Worm (Caenorhabditis elegans) whole organism, L4 larva: ENCODE measurements around the gene srd-7.

Experiments used
- F49E8.2 ChIP-seq: sonication (generic microtip); optimal IDR thresholded peaks from 2 replicates; lab custom pipeline; 2016; ENCODE audit warnings: missing compliant biosample characterization, mild to moderate bottlenecking, missing genetic modification characterization, borderline replicate concordance
- R02D3.7 ChIP-seq: fragments of 150-350 bp; sonication (generic microtip); optimal IDR thresholded peaks from 3 replicates; lab custom pipeline; 2014; ENCODE audit warnings: missing biosample characterization, missing genetic modification characterization
- T20F7.1 ChIP-seq: fragments of 200-800 bp; sonication (Bioruptor generic); optimal IDR thresholded peaks from 2 replicates; lab custom pipeline; 2018; ENCODE audit warnings: mild to moderate bottlenecking, missing genetic modification characterization, missing compliant biosample characterization
- Y105C5A.15 ChIP-seq: fragments of 200-800 bp; sonication (Bioruptor generic); IDR thresholded peaks from 2 replicates; pipeline ENCODE4 v1.3.6; 2022; ENCODE audit warnings: missing genetic modification characterization, missing compliant biosample characterization
- aha-1 ChIP-seq: fragments of 150-350 bp; peaks from one replicate; lab custom pipeline; 2014; ENCODE audit warnings: missing biosample characterization, missing genetic modification characterization
- aly-2 ChIP-seq: sonication (generic microtip); optimal IDR thresholded peaks from 2 replicates; lab custom pipeline; 2018; ENCODE audit warnings: missing biosample characterization, missing genetic modification characterization
- ama-1 ChIP-seq: fragments of 150-350 bp; optimal IDR thresholded peaks from 2 replicates; lab custom pipeline; 2014; ENCODE audit warnings: inconsistent platforms, mixed read lengths
- daf-19 ChIP-seq: fragments of 200-800 bp; sonication (Bioruptor generic); conservative IDR thresholded peaks from 2 replicates; pipeline ENCODE4 v1.3.6; 2022; ENCODE audit warnings: missing genetic modification characterization, missing compliant biosample characterization
- daf-8 ChIP-seq: fragments of 200-800 bp; sonication (Bioruptor generic); IDR thresholded peaks from 2 replicates; pipeline ENCODE4 v1.3.6; 2022; ENCODE audit warnings: missing genetic modification characterization, missing compliant biosample characterization
- dmd-6 ChIP-seq: fragments of 200-800 bp; sonication (Bioruptor generic); IDR thresholded peaks from 2 replicates; pipeline ENCODE4 v1.3.6; 2022; ENCODE audit warnings: missing genetic modification reagents, missing genetic modification characterization, missing compliant biosample characterization
- duxl-1 ChIP-seq: sonication (generic microtip); optimal IDR thresholded peaks from 2 replicates; lab custom pipeline; 2016; ENCODE audit warnings: mild to moderate bottlenecking, missing genetic modification characterization, moderate library complexity, missing compliant biosample characterization; ENCODE audit not compliant: poor library complexity
- egl-27 ChIP-seq: sonication (generic microtip); optimal IDR thresholded peaks from 3 replicates; lab custom pipeline; 2017; ENCODE audit warnings: missing biosample characterization, missing genetic modification reagents, missing genetic modification characterization
- fkh-10 ChIP-seq: fragments of 150-350 bp; optimal IDR thresholded peaks from 2 replicates; lab custom pipeline; 2014; ENCODE audit warnings: missing biosample characterization, missing genetic modification reagents, missing genetic modification characterization
- hif-1 ChIP-seq, 2 experiments: sonication (generic microtip); optimal IDR thresholded peaks; 2 replicates each; lab custom pipeline; 2016 to 2017; ENCODE audit warnings: missing compliant biosample characterization in 2 of 2, missing genetic modification characterization in 2 of 2, missing genetic modification reagents in 2 of 2, missing genotype in 2 of 2, mild to moderate bottlenecking in 1 of 2
- hlh-11 ChIP-seq: fragments of 200-800 bp; sonication (Bioruptor generic); optimal IDR thresholded peaks from 2 replicates; lab custom pipeline; 2018; ENCODE audit warnings: mild to moderate bottlenecking, missing genetic modification characterization, missing compliant biosample characterization
- hmg-1.1 ChIP-seq: fragments of 200-800 bp; sonication (Bioruptor generic); IDR thresholded peaks from 2 replicates; pipeline ENCODE4 v1.3.6; 2022; ENCODE audit warnings: missing genetic modification reagents, missing genetic modification characterization, missing compliant biosample characterization
- lin-13 ChIP-seq: fragments of 150-350 bp; optimal IDR thresholded peaks from 2 replicates; lab custom pipeline; 2014; ENCODE audit warnings: missing biosample characterization, missing genetic modification reagents, missing genetic modification characterization
- lin-38 ChIP-seq: fragments of 200-800 bp; sonication (Bioruptor generic); IDR thresholded peaks from 2 replicates; pipeline ENCODE4 v1.3.6; 2022; ENCODE audit warnings: missing genetic modification reagents, missing genetic modification characterization, missing compliant biosample characterization
- lin-39 ChIP-seq: fragments of 150-350 bp; optimal IDR thresholded peaks from 2 replicates; lab custom pipeline; 2014; ENCODE audit warnings: missing biosample characterization, missing genetic modification reagents, missing genetic modification characterization
- madf-9 ChIP-seq: fragments of 200-800 bp; sonication (Bioruptor generic); conservative IDR thresholded peaks from 2 replicates; pipeline ENCODE4 v1.3.6; 2022; ENCODE audit warnings: missing genetic modification reagents, missing genetic modification characterization, missing compliant biosample characterization
- mep-1 ChIP-seq: fragments of 150-350 bp; sonication (generic microtip); optimal IDR thresholded peaks from 3 replicates; lab custom pipeline; 2014; ENCODE audit warnings: missing biosample characterization, missing genetic modification characterization
- mes-2 ChIP-seq: sonication (generic microtip); optimal IDR thresholded peaks from 2 replicates; lab custom pipeline; 2016; ENCODE audit warnings: missing genotype, mild to moderate bottlenecking, missing genetic modification characterization, missing compliant biosample characterization; ENCODE audit not compliant: poor library complexity, severe bottlenecking
- nhr-28 ChIP-seq: fragments of 150-350 bp; optimal IDR thresholded peaks from 2 replicates; lab custom pipeline; 2014; ENCODE audit warnings: missing biosample characterization, missing genetic modification characterization
- nhr-76 ChIP-seq: fragments of 150-350 bp; optimal IDR thresholded peaks from 2 replicates; lab custom pipeline; 2014; ENCODE audit warnings: missing biosample characterization, missing genetic modification characterization
- nhr-77 ChIP-seq: fragments of 150-350 bp; optimal IDR thresholded peaks from 2 replicates; lab custom pipeline; 2014; ENCODE audit warnings: missing biosample characterization, missing genetic modification characterization
- pha-4 ChIP-seq, 2 experiments: fragments of 150-350 bp in 1 of 2; fragments of 200-800 bp in 1 of 2; sonication (Bioruptor generic) in 1 of 2; IDR thresholded peaks in 1 of 2; optimal IDR thresholded peaks in 1 of 2; 2 replicates each; pipeline versions ENCODE4 v1.3.6 to Lab custom; 2014 to 2022; ENCODE audit warnings: missing genetic modification characterization in 2 of 2, missing genetic modification reagents in 2 of 2, missing biosample characterization in 1 of 2, missing compliant biosample characterization in 1 of 2
- snpc-1.2 ChIP-seq: fragments of 200-800 bp; sonication (Bioruptor generic); IDR thresholded peaks from 2 replicates; pipeline ENCODE4 v1.3.6; 2022; ENCODE audit warnings: missing genetic modification reagents, missing genetic modification characterization, missing compliant biosample characterization
- spr-1 ChIP-seq: sonication (generic microtip); optimal IDR thresholded peaks from 2 replicates; lab custom pipeline; 2016; ENCODE audit warnings: mild to moderate bottlenecking, missing genetic modification characterization, missing compliant biosample characterization
- tra-1 ChIP-seq: fragments of 200-800 bp; sonication (Bioruptor generic); IDR thresholded peaks from 2 replicates; pipeline ENCODE4 v1.3.6; 2022; ENCODE audit warnings: missing genetic modification reagents, missing genetic modification characterization, missing compliant biosample characterization
- unc-130 ChIP-seq: sonication (generic microtip); optimal IDR thresholded peaks from 2 replicates; lab custom pipeline; 2016; ENCODE audit warnings: missing genetic modification reagents, missing genetic modification characterization, missing compliant biosample characterization
- unc-62 ChIP-seq, 3 experiments: fragments of 150-350 bp in 1 of 3; sonication (generic microtip); optimal IDR thresholded peaks in 2 of 3; peaks in 1 of 3; 1 replicate in 1 of 3; 2 replicates in 2 of 3; lab custom pipeline; 2014 to 2017; ENCODE audit warnings: missing biosample characterization in 3 of 3, missing genetic modification characterization in 3 of 3, missing genetic modification reagents in 3 of 3, missing genotype in 1 of 3
- zag-1 ChIP-seq: fragments of 150-350 bp; optimal IDR thresholded peaks from 2 replicates; lab custom pipeline; 2014; ENCODE audit warnings: missing biosample characterization, missing genetic modification characterization

The srd-7 gene

DNA sequence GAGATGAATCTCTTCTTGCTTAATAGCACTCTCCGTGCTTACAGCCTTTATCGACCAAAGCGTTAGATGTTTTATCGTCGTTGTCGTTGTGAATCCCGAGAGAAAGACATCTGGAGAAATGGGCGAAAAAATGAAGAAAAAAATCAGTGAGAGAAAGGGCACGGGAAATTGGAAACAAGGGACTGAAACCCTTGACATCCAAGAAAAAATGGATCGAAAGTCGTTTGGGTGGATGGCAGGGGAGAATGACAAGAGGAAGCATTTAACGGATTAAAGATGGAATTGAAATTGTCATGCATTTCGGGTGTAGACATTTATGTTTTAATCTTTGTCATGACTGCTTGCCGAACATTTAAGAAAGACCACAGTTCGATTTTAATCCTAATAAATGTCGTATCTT lies 12.8 kb downstream of the srd-7 start, which contains the start of gene inpp-1:
inpp-1 (minus strand) TSS at position 101 of the 400 bp plus-strand sequence.
- TF ChIP-seq aly-2 (tag; lab: Kevin White, UChicago), result no peak
- no peak for TF ChIP-seq R02D3.7
- no peak for TF ChIP-seq daf-8 (GFP tag; lab: Robert Waterston, UW)
- TF ChIP-seq hlh-11 (tag; lab: Kevin White, UChicago), result no peak
- TF ChIP-seq tra-1 (GFP tag; lab: Robert Waterston, UW), result no peak
- no peak for TF ChIP-seq nhr-77 (tag; lab: Kevin White, UChicago)
- TF ChIP-seq lin-13 (GFP tag; lab: Kevin White, UChicago), result no peak
- TF ChIP-seq lin-39 (tag; lab: Kevin White, UChicago), result no peak
- no peak for TF ChIP-seq spr-1 (tag; lab: Kevin White, UChicago)
- no peak for TF ChIP-seq nhr-76 (tag; lab: Kevin White, UChicago)
- no peak for TF ChIP-seq hmg-1.1 (GFP tag; lab: Robert Waterston, UW)
- no peak for TF ChIP-seq egl-27 (tag; lab: Kevin White, UChicago)
- TF ChIP-seq daf-19 (GFP tag; lab: Robert Waterston, UW), result no peak
- TF ChIP-seq unc-62 (GFP tag; optimal IDR thresholded peaks at IDR 0.05 in 1 of 2; lab: Kevin White, UChicago), result no peak
- no peak for TF ChIP-seq unc-62 (tag; optimal IDR thresholded peaks at IDR 0.05; lab: Kevin White, UChicago)
- no peak for TF ChIP-seq fkh-10
- TF ChIP-seq pha-4 (GFP tag; IDR thresholded peaks at IDR 0.05; lab: Robert Waterston, UW), result no peak
- no peak for TF ChIP-seq pha-4 (tag; optimal IDR thresholded peaks at IDR 0.05; lab: Kevin White, UChicago)
- TF ChIP-seq hif-1 (tag; optimal IDR thresholded peaks at IDR 0.05; lab: Kevin White, UChicago), result no peak
- TF ChIP-seq zag-1 (tag; lab: Kevin White, UChicago), result no peak
- no peak for TF ChIP-seq duxl-1 (tag; lab: Kevin White, UChicago)
- TF ChIP-seq Y105C5A.15 (GFP tag; lab: Robert Waterston, UW), result no peak

DNA sequence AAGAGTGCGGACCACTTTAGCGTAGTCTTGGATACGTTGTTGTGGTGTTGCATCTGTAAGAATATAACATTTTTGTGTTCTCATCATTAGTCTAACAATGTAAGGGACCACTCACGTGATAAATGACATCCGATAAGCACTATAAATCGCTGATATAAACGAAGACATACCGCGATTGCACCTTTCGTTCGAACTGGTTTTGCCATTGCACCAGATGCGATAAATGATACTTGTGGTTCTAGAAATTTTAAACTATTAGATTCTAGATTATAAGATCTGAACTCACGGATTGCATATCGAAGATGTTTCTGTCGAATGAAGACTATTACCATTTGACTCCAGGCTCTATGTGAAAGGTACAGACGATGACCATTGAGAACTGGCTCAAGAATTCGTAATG lies 15.3 kb downstream of the srd-7 start:
- peak; percentile 94 for TF ChIP-seq aha-1
- no peak for TF ChIP-seq madf-9 (GFP tag; lab: Robert Waterston, UW)

DNA sequence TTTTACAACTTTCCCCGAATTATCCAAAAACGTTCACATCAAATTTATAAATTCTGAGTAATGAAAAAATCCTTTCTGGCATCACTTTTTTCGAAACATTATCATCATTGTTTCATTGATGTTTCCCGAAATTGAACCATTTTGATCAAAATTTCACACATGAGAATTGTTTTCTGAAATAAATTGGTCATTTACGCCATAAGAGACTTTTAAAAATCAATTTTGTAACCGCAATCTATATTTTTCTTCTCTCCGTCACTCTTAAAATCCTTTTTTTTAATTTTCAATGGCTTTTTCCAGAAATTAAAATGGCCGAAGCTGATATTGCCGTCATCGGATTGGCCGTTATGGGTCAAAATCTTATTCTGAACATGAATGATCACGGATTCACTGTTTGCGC lies 17.3 kb downstream of the srd-7 start, which contains the start of gene T25B9.9:
T25B9.9 (plus strand) TSS at position 301 of the 400 bp plus-strand sequence.
- TF ChIP-seq snpc-1.2 (GFP tag; lab: Robert Waterston, UW), result no peak
- TF ChIP-seq unc-62 (GFP tag; optimal IDR thresholded peaks at IDR 0.05 in 1 of 2; lab: Kevin White, UChicago), result peak in 1 of 2 experiments; percentile 35
- no peak for TF ChIP-seq unc-62 (tag; optimal IDR thresholded peaks at IDR 0.05; lab: Kevin White, UChicago)
- no peak for TF ChIP-seq lin-13 (GFP tag; lab: Kevin White, UChicago)
- TF ChIP-seq ama-1 (lab: Kevin White, UChicago), result no peak
- no peak for TF ChIP-seq T20F7.1 (GFP tag; lab: Kevin White, UChicago)

DNA sequence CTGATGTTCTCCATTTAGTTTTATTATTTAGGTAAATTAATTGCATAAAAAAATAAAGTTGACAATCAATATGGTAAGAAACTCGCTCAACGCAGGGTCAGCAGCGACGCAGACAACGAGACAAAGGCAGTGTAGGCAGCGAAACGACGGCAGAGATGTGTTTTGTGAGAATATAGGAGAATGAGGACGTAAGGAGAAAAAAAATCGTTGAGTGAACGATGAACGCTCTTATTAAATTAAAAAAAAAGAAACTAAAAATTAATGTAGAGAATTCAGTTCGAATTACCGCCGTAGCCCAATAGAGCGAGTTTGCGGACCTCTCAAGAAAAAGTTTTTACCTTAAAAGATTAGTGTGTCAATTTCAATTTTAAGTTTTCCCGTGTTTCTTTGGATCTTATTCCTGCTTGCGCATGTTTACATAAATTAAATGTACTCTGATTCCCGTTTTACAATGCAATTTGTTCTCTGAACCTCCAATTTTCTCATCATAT lies 18.4 kb downstream of the srd-7 start, which contains the start of gene T25B9.8:
T25B9.8 (minus strand) TSS at position 51 of the 491 bp plus-strand sequence.
- TF ChIP-seq lin-38 (GFP tag; lab: Robert Waterston, UW) (peak; percentile 30), mes-2 (tag; lab: Kevin White, UChicago) (no peak), fkh-10 (no peak), mep-1 (tag; lab: Kevin White, UChicago) (no peak), nhr-28 (no peak), aha-1 (peak; percentile 69)

DNA sequence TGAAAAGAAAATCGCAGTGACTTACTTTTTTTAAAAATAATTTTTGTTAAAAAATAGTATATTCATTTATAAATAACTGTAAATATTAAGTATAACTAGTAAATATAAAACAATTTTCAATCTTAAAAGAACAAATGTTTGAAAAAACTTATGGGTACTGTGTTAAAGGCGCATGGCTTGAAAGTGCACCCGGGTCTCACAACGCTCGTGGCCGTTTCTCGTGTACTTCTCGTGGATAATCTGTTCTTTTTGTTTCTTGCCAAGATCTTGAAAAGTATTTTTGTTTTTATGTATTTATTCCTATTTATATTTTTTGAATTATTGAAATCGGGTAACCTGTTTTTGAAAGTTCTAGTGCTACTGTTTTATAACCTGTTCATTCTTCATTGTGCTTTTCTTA lies 20.6 kb downstream of the srd-7 start:
- peak; percentile 32 for TF ChIP-seq unc-130 (GFP tag; lab: Kevin White, UChicago)
- no peak for TF ChIP-seq dmd-6 (GFP tag; lab: Robert Waterston, UW)
- TF ChIP-seq F49E8.2, result peak; percentile 16
- peak; percentile 83 for TF ChIP-seq snpc-1.2 (GFP tag; lab: Robert Waterston, UW)
- TF ChIP-seq mes-2 (tag; lab: Kevin White, UChicago), result peak; percentile 30
- no peak for TF ChIP-seq R02D3.7
